Worm (Caenorhabditis elegans) whole organism, mixed stage, embryonic: ENCODE measurements around the gene srj-57.

Experiments
- blmp-1 ChIP-seq: fragments of 150-350 bp; optimal IDR thresholded peaks from 2 replicates; lab custom pipeline; 2014; ENCODE audit warnings: missing biosample characterization, missing genetic modification characterization
- ceh-39 ChIP-seq: fragments of 150-350 bp; optimal IDR thresholded peaks from 2 replicates; lab custom pipeline; 2014; ENCODE audit warnings: missing biosample characterization, missing genetic modification characterization
- elt-1 ChIP-seq: sonication (generic microtip); optimal IDR thresholded peaks from 2 replicates; lab custom pipeline; 2017; ENCODE audit warnings: missing genetic modification characterization, mild to moderate bottlenecking, missing compliant biosample characterization, antibody characterized with exemption, moderate library complexity, borderline replicate concordance; ENCODE audit not compliant: insufficient read depth
- lin-13 ChIP-seq: fragments of 150-350 bp; optimal IDR thresholded peaks from 2 replicates; lab custom pipeline; 2014; ENCODE audit warnings: missing biosample characterization, missing genetic modification characterization
- lin-32 ChIP-seq: fragments of 200-800 bp; sonication (Bioruptor generic); optimal IDR thresholded peaks from 2 replicates; lab custom pipeline; 2018; ENCODE audit warnings: mild to moderate bottlenecking, missing genetic modification characterization, missing compliant biosample characterization
- lsy-2 ChIP-seq: fragments of 150-350 bp; optimal IDR thresholded peaks from 2 replicates; lab custom pipeline; 2014; ENCODE audit warnings: missing biosample characterization, missing genetic modification characterization
- nhr-237 ChIP-seq: fragments of 150-350 bp; optimal IDR thresholded peaks from 2 replicates; lab custom pipeline; 2014; ENCODE audit warnings: missing biosample characterization, missing genetic modification characterization
- nhr-28 ChIP-seq: fragments of 150-350 bp; optimal IDR thresholded peaks from 2 replicates; lab custom pipeline; 2014; ENCODE audit warnings: missing biosample characterization, missing genetic modification characterization
- nhr-76 ChIP-seq: sonication (generic microtip); optimal IDR thresholded peaks from 2 replicates; lab custom pipeline; 2017; ENCODE audit warnings: missing biosample characterization, missing genetic modification characterization
- unc-39 ChIP-seq: fragments of 150-350 bp; optimal IDR thresholded peaks from 2 replicates; lab custom pipeline; 2014; ENCODE audit warnings: missing biosample characterization, missing genetic modification characterization
- unc-62 ChIP-seq: fragments of 150-350 bp; optimal IDR thresholded peaks from 2 replicates; lab custom pipeline; 2014; ENCODE audit warnings: missing biosample characterization, missing genetic modification reagents, missing genetic modification characterization

DNA sequence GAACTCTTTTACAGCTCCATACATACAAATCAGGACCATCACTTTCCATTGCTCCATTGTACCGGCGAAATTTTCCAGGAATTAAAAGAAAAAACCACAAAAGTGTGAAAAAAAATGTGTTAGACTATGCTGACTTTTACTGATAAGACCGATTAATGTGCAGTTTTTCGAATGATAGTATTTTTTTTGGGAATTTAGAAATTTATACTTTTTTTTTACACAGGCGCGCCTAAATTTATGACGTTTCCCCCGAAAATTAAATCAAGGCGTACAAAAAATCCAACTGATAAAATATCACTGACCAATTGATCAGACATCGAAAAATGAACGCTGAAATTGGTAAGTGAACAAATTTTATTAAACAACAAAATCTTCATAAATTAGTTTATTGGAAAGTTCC is 20.0 kb upstream of the srj-57 start, which contains the start of gene folt-2:
- no peak for TF ChIP-seq ceh-39
- TF ChIP-seq nhr-76 (tag; lab: Kevin White, UChicago) = no peak
- TF ChIP-seq lsy-2 (tag; lab: Kevin White, UChicago) = no peak
- no peak for TF ChIP-seq nhr-28 (tag; lab: Kevin White, UChicago)
- no peak for TF ChIP-seq lin-13 (tag; lab: Kevin White, UChicago)
- TF ChIP-seq unc-39 (tag; lab: Kevin White, UChicago) = no peak
- no peak for TF ChIP-seq elt-1
- TF ChIP-seq nhr-237 (tag; lab: Kevin White, UChicago) = no peak
- no peak for TF ChIP-seq blmp-1 (tag; lab: Kevin White, UChicago)
- TF ChIP-seq lin-32 (GFP tag; lab: Kevin White, UChicago) = no peak
- TF ChIP-seq unc-62 (GFP tag; lab: Kevin White, UChicago) = no peak
